Fruit fly (Drosophila melanogaster): Measurements from ENCODE around the gene CG1208.

The CG1208 gene

DNA sequence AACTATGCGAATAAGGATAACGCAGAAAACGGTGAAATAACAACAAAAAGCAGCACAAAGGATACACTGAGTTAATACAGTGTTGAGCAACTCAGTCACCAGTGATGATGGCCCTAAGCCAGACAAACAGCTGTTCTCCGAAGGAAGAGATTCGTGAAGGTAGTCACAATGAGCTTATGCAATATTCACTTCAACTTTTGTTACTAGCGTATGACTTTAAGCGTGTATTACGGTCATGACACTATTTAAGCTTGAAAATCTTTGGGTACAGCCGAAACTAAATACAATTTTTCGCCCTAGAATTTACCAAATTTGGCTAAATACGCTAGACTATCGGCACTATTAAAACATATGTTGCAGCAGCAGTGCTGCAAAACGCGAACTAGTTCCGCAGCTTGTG is 24.8 kb downstream of the CG1208 start, which contains the start of the genes disp and ECSIT (continued):
- TF ChIP-seq schlank (tag; optimal IDR thresholded peaks at IDR 0.05) (no peak), Opbp (GFP tag; IDR thresholded peaks at IDR 0.05; ENCODE audit: partially characterized antibody) (no peak), gce (GFP tag; IDR thresholded peaks at IDR 0.05) (no peak), sisA (GFP tag; IDR thresholded peaks at IDR 0.05) (no peak), her (GFP tag; optimal IDR thresholded peaks at IDR 0.05) (no peak), GATAe (GFP tag; conservative IDR thresholded peaks at IDR 0.05) (no peak), Chrac-16 (GFP tag; optimal IDR thresholded peaks at IDR 0.05) (peak; percentile 2), CG11504 (tag; optimal IDR thresholded peaks at IDR 0.05) (no peak), Hmr (GFP tag; optimal IDR thresholded peaks at IDR 0.05) (peak; percentile 36), NC2β (GFP tag; optimal IDR thresholded peaks at IDR 0.05) (peak; percentile 18), salm (tag; optimal IDR thresholded peaks at IDR 0.05) (no peak), ash1 (GFP tag; optimal IDR thresholded peaks at IDR 0.05) (no peak), scrt (GFP tag; optimal IDR thresholded peaks at IDR 0.05) (no peak), repo (GFP tag; optimal IDR thresholded peaks at IDR 0.05) (no peak), CG13775 (GFP tag; optimal IDR thresholded peaks at IDR 0.05) (peak; percentile 26), CG14710 (tag; optimal IDR thresholded peaks at IDR 0.05) (no peak), Mrtf (GFP tag; IDR thresholded peaks at IDR 0.05) (no peak), CG10543 (GFP tag; optimal IDR thresholded peaks at IDR 0.05) (no peak), vvl (GFP tag; IDR thresholded peaks at IDR 0.05) (no peak), twi (tag; optimal IDR thresholded peaks at IDR 0.05) (no peak), CG9817 (tag; optimal IDR thresholded peaks at IDR 0.05) (peak; percentile 4), crol (GFP tag; IDR thresholded peaks at IDR 0.05) (no peak), crc (GFP tag; optimal IDR thresholded peaks at IDR 0.05) (no peak), CG30431 (GFP tag; optimal IDR thresholded peaks at IDR 0.05) (no peak), CG8478 (optimal IDR thresholded peaks at IDR 0.05) (no peak), Ets65A (GFP tag) (peak; percentile 94), CG15601 (tag; optimal IDR thresholded peaks at IDR 0.05) (no peak), cwo (GFP tag; optimal IDR thresholded peaks at IDR 0.05) (no peak), gsb (GFP tag; IDR thresholded peaks at IDR 0.05) (no peak), dimm (GFP tag; IDR thresholded peaks at IDR 0.05) (no peak), caup (GFP tag; optimal IDR thresholded peaks at IDR 0.05; ENCODE audit: severe bottlenecking) (no peak), ranshi (GFP tag; IDR thresholded peaks at IDR 0.05) (no peak), CG4404 (GFP tag; IDR thresholded peaks at IDR 0.05) (peak; percentile 42; the same call in 1 of the 2 replicates), CG10366 (GFP tag; IDR thresholded peaks at IDR 0.05) (no peak), h (optimal IDR thresholded peaks at IDR 0.05) (no peak), lola (GFP tag; optimal IDR thresholded peaks at IDR 0.05) (no peak), ap (GFP tag; IDR thresholded peaks at IDR 0.05) (no peak), Bdp1 (GFP tag; optimal IDR thresholded peaks at IDR 0.05) (peak; percentile 19), CG14441 (GFP tag; IDR thresholded peaks at IDR 0.05) (no peak), Sry-β (GFP tag; optimal IDR thresholded peaks at IDR 0.05) (peak; percentile 98), pzg (GFP tag; optimal IDR thresholded peaks at IDR 0.05) (peak; percentile 50), Nf-YC (tag; optimal IDR thresholded peaks at IDR 0.05) (no peak), sqz (GFP tag; optimal IDR thresholded peaks at IDR 0.05) (no peak), CG15696 (tag; optimal IDR thresholded peaks at IDR 0.05) (no peak), Hmx (GFP tag; optimal IDR thresholded peaks at IDR 0.05) (no peak), B-H1 (GFP tag; IDR thresholded peaks at IDR 0.05) (no peak), hbn (GFP tag; IDR thresholded peaks at IDR 0.05; ENCODE audit: partially characterized antibody) (peak; percentile 39), CG17912 (GFP tag; optimal IDR thresholded peaks at IDR 0.05) (no peak), dmrt11E (tag; optimal IDR thresholded peaks at IDR 0.05) (peak; percentile 38), CG7786 (GFP tag; optimal IDR thresholded peaks at IDR 0.05) (peak; percentile 45), sna (GFP tag; IDR thresholded peaks at IDR 0.05; ENCODE audit: partially characterized antibody) (no peak), dm (GFP tag; optimal IDR thresholded peaks at IDR 0.05) (peak; percentile 64)
